Worm (Caenorhabditis elegans) whole organism, late embryonic: ENCODE results near the gene R144.12.

Experiments used
- C08G9.2 ChIP-seq: sonication (generic microtip); optimal IDR thresholded peaks from 2 replicates; lab custom pipeline; 2016; ENCODE audit warnings: mild to moderate bottlenecking, missing genetic modification characterization, moderate library complexity, missing compliant biosample characterization
- C38D4.7 ChIP-seq: fragments of 200-800 bp; sonication (Bioruptor generic); optimal IDR thresholded peaks from 2 replicates; lab custom pipeline; 2018; ENCODE audit warnings: mild to moderate bottlenecking, missing genetic modification characterization, moderate library complexity, missing compliant biosample characterization
- F13H6.1 ChIP-seq: sonication (generic microtip); optimal IDR thresholded peaks from 2 replicates; lab custom pipeline; 2016; ENCODE audit warnings: missing genetic modification characterization, missing compliant biosample characterization
- K02D7.2 ChIP-seq: sonication (generic microtip); optimal IDR thresholded peaks from 2 replicates; lab custom pipeline; 2017; ENCODE audit warnings: mild to moderate bottlenecking, missing genetic modification characterization, missing compliant biosample characterization
- K09A11.1 ChIP-seq: sonication (generic microtip); optimal IDR thresholded peaks from 2 replicates; lab custom pipeline; 2017; ENCODE audit warnings: antibody characterized with exemption, mild to moderate bottlenecking, missing genetic modification characterization, missing compliant biosample characterization; ENCODE audit not compliant: insufficient read depth
- T23F11.4 ChIP-seq: fragments of 200-800 bp; sonication (Bioruptor generic); optimal IDR thresholded peaks from 2 replicates; lab custom pipeline; 2018; ENCODE audit warnings: mild to moderate bottlenecking, missing genetic modification characterization, missing compliant biosample characterization
- ahr-1 ChIP-seq: sonication (generic microtip); optimal IDR thresholded peaks from 2 replicates; lab custom pipeline; 2016; ENCODE audit warnings: missing genetic modification characterization, missing compliant biosample characterization
- ceh-14 ChIP-seq: sonication (generic microtip); optimal IDR thresholded peaks from 2 replicates; lab custom pipeline; 2016; ENCODE audit warnings: missing genotype, missing genetic modification characterization, missing compliant biosample characterization
- ceh-18 ChIP-seq: sonication (generic microtip); optimal IDR thresholded peaks from 2 replicates; lab custom pipeline; 2016; ENCODE audit warnings: missing genetic modification characterization, missing compliant biosample characterization
- ceh-22 ChIP-seq: sonication (generic microtip); optimal IDR thresholded peaks from 2 replicates; lab custom pipeline; 2017; ENCODE audit warnings: missing biosample characterization, missing genetic modification characterization
- ceh-24 ChIP-seq: sonication (generic microtip); optimal IDR thresholded peaks from 2 replicates; lab custom pipeline; 2016; ENCODE audit warnings: mild to moderate bottlenecking, missing genetic modification characterization, missing compliant biosample characterization
- ceh-30 ChIP-seq: fragments of 150-350 bp; optimal IDR thresholded peaks from 2 replicates; lab custom pipeline; 2014; ENCODE audit warnings: missing biosample characterization, missing genetic modification characterization
- ceh-34 ChIP-seq: sonication (generic microtip); optimal IDR thresholded peaks from 2 replicates; lab custom pipeline; 2016; ENCODE audit warnings: mild to moderate bottlenecking, missing genetic modification characterization, missing compliant biosample characterization
- ceh-45 ChIP-seq: fragments of 200-800 bp; sonication (Bioruptor generic); IDR thresholded peaks from 2 replicates; pipeline ENCODE4 v1.3.6; 2022; ENCODE audit warnings: missing genetic modification reagents, missing genetic modification characterization, missing compliant biosample characterization
- ceh-48 ChIP-seq: sonication (generic microtip); optimal IDR thresholded peaks from 2 replicates; lab custom pipeline; 2016; ENCODE audit warnings: missing genetic modification characterization, inconsistent platforms, missing compliant biosample characterization
- ceh-6 ChIP-seq: fragments of 200-800 bp; sonication (Bioruptor generic); optimal IDR thresholded peaks from 2 replicates; lab custom pipeline; 2018; ENCODE audit warnings: mild to moderate bottlenecking, missing genetic modification characterization, missing compliant biosample characterization
- ceh-9 ChIP-seq: sonication (generic microtip); optimal IDR thresholded peaks from 2 replicates; lab custom pipeline; 2016; ENCODE audit warnings: mild to moderate bottlenecking, missing genetic modification characterization, inconsistent platforms, missing compliant biosample characterization
- che-1 ChIP-seq: sonication (generic microtip); optimal IDR thresholded peaks from 2 replicates; lab custom pipeline; 2016; ENCODE audit warnings: mild to moderate bottlenecking, missing genetic modification characterization, missing compliant biosample characterization
- dmd-4 ChIP-seq: sonication (generic microtip); optimal IDR thresholded peaks from 2 replicates; lab custom pipeline; 2016; ENCODE audit warnings: borderline replicate concordance, missing genetic modification characterization, missing compliant biosample characterization
- elt-2 ChIP-seq: sonication (generic microtip); optimal IDR thresholded peaks from 2 replicates; lab custom pipeline; 2016; ENCODE audit warnings: missing genetic modification reagents, missing genetic modification characterization, missing compliant biosample characterization
- fax-1 ChIP-seq: sonication (generic microtip); optimal IDR thresholded peaks from 2 replicates; lab custom pipeline; 2016; ENCODE audit warnings: missing genotype, missing genetic modification characterization, missing compliant biosample characterization
- fkh-10 ChIP-seq: fragments of 150-350 bp; optimal IDR thresholded peaks from 2 replicates; lab custom pipeline; 2014; ENCODE audit warnings: missing biosample characterization, missing genetic modification reagents, missing genetic modification characterization
- gmeb-2 ChIP-seq: sonication (generic microtip); optimal IDR thresholded peaks from 2 replicates; lab custom pipeline; 2016; ENCODE audit warnings: missing genetic modification characterization, inconsistent platforms, missing compliant biosample characterization
- hlh-30 ChIP-seq: sonication (generic microtip); optimal IDR thresholded peaks from 2 replicates; lab custom pipeline; 2017; ENCODE audit warnings: antibody characterized with exemption, missing genetic modification characterization, missing compliant biosample characterization; ENCODE audit not compliant: insufficient read depth
- hlh-8 ChIP-seq: sonication (generic microtip); optimal IDR thresholded peaks from 2 replicates; lab custom pipeline; 2016; ENCODE audit warnings: missing genotype, missing genetic modification characterization, missing compliant biosample characterization
- lim-6 ChIP-seq: sonication (generic microtip); optimal IDR thresholded peaks from 2 replicates; lab custom pipeline; 2016; ENCODE audit warnings: missing genetic modification characterization, missing compliant biosample characterization
- lin-11 ChIP-seq: fragments of 200-800 bp; sonication (Bioruptor generic); optimal IDR thresholded peaks from 2 replicates; lab custom pipeline; 2018; ENCODE audit warnings: mild to moderate bottlenecking, missing genetic modification characterization, missing compliant biosample characterization
- mec-3 ChIP-seq: sonication (generic microtip); optimal IDR thresholded peaks from 2 replicates; lab custom pipeline; 2016; ENCODE audit warnings: borderline replicate concordance, missing genetic modification characterization, missing compliant biosample characterization
- nfya-1 ChIP-seq: sonication (generic microtip); optimal IDR thresholded peaks from 2 replicates; lab custom pipeline; 2017; ENCODE audit warnings: missing genetic modification characterization, mild to moderate bottlenecking, missing compliant biosample characterization, antibody characterized with exemption, moderate library complexity
- nhr-11 ChIP-seq: fragments of 150-350 bp; optimal IDR thresholded peaks from 2 replicates; lab custom pipeline; 2014; ENCODE audit warnings: missing biosample characterization, missing genetic modification characterization
- npax-4 ChIP-seq: sonication (generic microtip); optimal IDR thresholded peaks from 2 replicates; lab custom pipeline; 2016; ENCODE audit warnings: missing genetic modification characterization, missing compliant biosample characterization
- odd-2 ChIP-seq: sonication (generic microtip); optimal IDR thresholded peaks from 2 replicates; lab custom pipeline; 2017; ENCODE audit warnings: antibody characterized with exemption, mild to moderate bottlenecking, missing genetic modification characterization, missing compliant biosample characterization
- pag-3 ChIP-seq: sonication (generic microtip); optimal IDR thresholded peaks from 2 replicates; lab custom pipeline; 2016; ENCODE audit warnings: missing compliant biosample characterization, missing genetic modification characterization, borderline replicate concordance
- pat-9 ChIP-seq: fragments of 200-800 bp; sonication (Bioruptor generic); optimal IDR thresholded peaks from 2 replicates; lab custom pipeline; 2018; ENCODE audit warnings: mild to moderate bottlenecking, missing genetic modification characterization, moderate library complexity, missing compliant biosample characterization
- pha-2 ChIP-seq: sonication (generic microtip); optimal IDR thresholded peaks from 2 replicates; lab custom pipeline; 2017; ENCODE audit warnings: mild to moderate bottlenecking, missing genetic modification characterization, missing compliant biosample characterization
- pha-4 ChIP-seq: fragments of 150-350 bp; optimal IDR thresholded peaks from 2 replicates; lab custom pipeline; 2018; ENCODE audit warnings: missing biosample characterization, missing genetic modification reagents, missing genetic modification characterization
- pqm-1 ChIP-seq: sonication (generic microtip); optimal IDR thresholded peaks from 2 replicates; lab custom pipeline; 2016; ENCODE audit warnings: missing genetic modification characterization, missing compliant biosample characterization
- pros-1 ChIP-seq: fragments of 150-350 bp; optimal IDR thresholded peaks from 2 replicates; lab custom pipeline; 2014; ENCODE audit warnings: missing biosample characterization, missing genetic modification reagents, missing genetic modification characterization
- rnt-1 ChIP-seq: sonication (generic microtip); optimal IDR thresholded peaks from 2 replicates; lab custom pipeline; 2016; ENCODE audit warnings: missing genetic modification characterization, missing compliant biosample characterization
- sdc-2 ChIP-seq: sonication (generic microtip); optimal IDR thresholded peaks from 2 replicates; lab custom pipeline; 2016; ENCODE audit warnings: missing genotype, missing genetic modification characterization, missing compliant biosample characterization
- sox-4 ChIP-seq: sonication (generic microtip); optimal IDR thresholded peaks from 2 replicates; lab custom pipeline; 2017; ENCODE audit warnings: mild to moderate bottlenecking, missing genetic modification characterization, inconsistent platforms, missing compliant biosample characterization
- syd-9 ChIP-seq: sonication (generic microtip); optimal IDR thresholded peaks from 2 replicates; lab custom pipeline; 2016; ENCODE audit warnings: mild to moderate bottlenecking, missing genetic modification characterization, moderate library complexity, missing compliant biosample characterization
- tbx-2 ChIP-seq: sonication (generic microtip); optimal IDR thresholded peaks from 2 replicates; lab custom pipeline; 2016; ENCODE audit warnings: missing genetic modification characterization, missing compliant biosample characterization
- tbx-7 ChIP-seq: sonication (generic microtip); optimal IDR thresholded peaks from 2 replicates; lab custom pipeline; 2016; ENCODE audit warnings: missing genotype, missing genetic modification characterization, missing compliant biosample characterization
- ttx-3 ChIP-seq: sonication (generic microtip); optimal IDR thresholded peaks from 2 replicates; lab custom pipeline; 2016; ENCODE audit warnings: missing genetic modification reagents, missing genetic modification characterization, missing compliant biosample characterization
- unc-3 ChIP-seq, 2 experiments: fragments of 200-800 bp in 1 of 2; sonication (Bioruptor generic) in 1 of 2; sonication (generic microtip) in 1 of 2; conservative IDR thresholded peaks in 1 of 2; optimal IDR thresholded peaks in 1 of 2; 2 replicates each; pipeline versions ENCODE4 v1.3.6 to Lab custom; 2016 to 2022; ENCODE audit warnings: missing compliant biosample characterization in 2 of 2, missing genetic modification characterization in 2 of 2, missing genetic modification reagents in 1 of 2
- unc-86 ChIP-seq: sonication (generic microtip); optimal IDR thresholded peaks from 2 replicates; lab custom pipeline; 2016; ENCODE audit warnings: missing genetic modification characterization, missing compliant biosample characterization
- zip-5 ChIP-seq: sonication (generic microtip); optimal IDR thresholded peaks from 2 replicates; lab custom pipeline; 2016; ENCODE audit warnings: missing genetic modification characterization, missing compliant biosample characterization
- ztf-16 ChIP-seq: sonication (generic microtip); optimal IDR thresholded peaks from 2 replicates; lab custom pipeline; 2017; ENCODE audit warnings: missing genetic modification characterization, missing compliant biosample characterization

R144.12 gene

ce11 chrIII:5018116-5018689 lies 11.4 kb upstream of the R144.12 start, which contains the start of gene wip-1 (continued):
- TF ChIP-seq ceh-24 (tag; lab: Kevin White, UChicago) = no peak
- no peak for TF ChIP-seq odd-2 (tag; lab: Kevin White, UChicago)
- TF ChIP-seq ceh-14 (tag; lab: Kevin White, UChicago) = peak; percentile 89
- peak; percentile 92 for TF ChIP-seq rnt-1 (tag; lab: Kevin White, UChicago)
- TF ChIP-seq ceh-48 (tag; lab: Kevin White, UChicago) = peak; percentile 69
- peak; percentile 80 for TF ChIP-seq F13H6.1
- TF ChIP-seq ztf-16 (tag; lab: Kevin White, UChicago) = peak; percentile 84
- no peak for TF ChIP-seq lin-11
- TF ChIP-seq ceh-30 (tag; lab: Kevin White, UChicago) = peak; percentile 77
- peak; percentile 37 for TF ChIP-seq gmeb-2 (tag; lab: Kevin White, UChicago)
- TF ChIP-seq T23F11.4 (GFP tag; lab: Kevin White, UChicago) = peak; percentile 64
- TF ChIP-seq tbx-2 (tag; lab: Kevin White, UChicago) = peak; percentile 96
- TF ChIP-seq elt-2 (tag; lab: Kevin White, UChicago) = peak; percentile 87
- TF ChIP-seq unc-3 (GFP tag; conservative IDR thresholded peaks at IDR 0.05; lab: Robert Waterston, UW) = 0 out of 2 replicates have a peak, but pooled peaks have one; percentile 51
- TF ChIP-seq unc-3 (tag; optimal IDR thresholded peaks at IDR 0.05; lab: Kevin White, UChicago) = peak; percentile 71
- peak; percentile 41 for TF ChIP-seq zip-5 (tag; lab: Kevin White, UChicago)
- peak; percentile 94 for TF ChIP-seq ceh-34
- no peak for TF ChIP-seq nhr-11
- TF ChIP-seq C38D4.7 (GFP tag; lab: Kevin White, UChicago) = peak; percentile 30
- TF ChIP-seq ceh-22 = no peak
- TF ChIP-seq sdc-2 (tag; lab: Kevin White, UChicago) = peak; percentile 79
- TF ChIP-seq fkh-10 (GFP tag; lab: Kevin White, UChicago) = no peak
- no peak for TF ChIP-seq pag-3 (tag; lab: Kevin White, UChicago)
- peak; percentile 31 for TF ChIP-seq sox-4 (tag; lab: Kevin White, UChicago)
- TF ChIP-seq che-1 (tag; lab: Kevin White, UChicago) = peak; percentile 56
- TF ChIP-seq C08G9.2 (tag; lab: Kevin White, UChicago) = peak; percentile 66
- TF ChIP-seq pat-9 = peak; percentile 85
- peak; percentile 96 for TF ChIP-seq ceh-18 (tag; lab: Kevin White, UChicago)
- 0 out of 2 replicates have a peak, but pooled peaks have one; percentile 36 for TF ChIP-seq ceh-45 (GFP tag; lab: Robert Waterston, UW)
- TF ChIP-seq pha-2 = peak; percentile 38
- TF ChIP-seq unc-86 (tag; lab: Kevin White, UChicago) = peak; percentile 71
- TF ChIP-seq npax-4 (tag; lab: Kevin White, UChicago) = no peak
- peak; percentile 87 for TF ChIP-seq hlh-30 (tag; lab: Kevin White, UChicago)
- peak; percentile 78 for TF ChIP-seq syd-9
- peak; percentile 58 for TF ChIP-seq ttx-3
- peak; percentile 80 for TF ChIP-seq K09A11.1
- peak; percentile 5 for TF ChIP-seq lim-6 (tag; lab: Kevin White, UChicago)
- TF ChIP-seq pha-4 (tag; lab: Kevin White, UChicago) = no peak
- peak; percentile 73 for TF ChIP-seq ceh-6

- TF ChIP-seq lin-11 = no peak
- TF ChIP-seq K02D7.2 = no peak
- TF ChIP-seq mec-3 (tag; lab: Kevin White, UChicago) = no peak
- TF ChIP-seq nfya-1 (tag; lab: Kevin White, UChicago) = no peak
- TF ChIP-seq ceh-14 (tag; lab: Kevin White, UChicago) = no peak
- TF ChIP-seq ceh-45 (GFP tag; lab: Robert Waterston, UW) = no peak
- TF ChIP-seq pros-1 = no peak
- TF ChIP-seq C08G9.2 (tag; lab: Kevin White, UChicago) = no peak
- TF ChIP-seq ahr-1 = no peak
- TF ChIP-seq fax-1 = no peak
- TF ChIP-seq hlh-8 (tag; lab: Kevin White, UChicago) = no peak
- TF ChIP-seq dmd-4 (tag; lab: Kevin White, UChicago) = no peak
- no peak for TF ChIP-seq syd-9
- TF ChIP-seq K09A11.1 = no peak
- TF ChIP-seq sdc-2 (tag; lab: Kevin White, UChicago) = no peak
- no peak for TF ChIP-seq ceh-9 (tag; lab: Kevin White, UChicago)
- no peak for TF ChIP-seq pqm-1 (tag; lab: Kevin White, UChicago)
- TF ChIP-seq unc-3 (GFP tag; conservative IDR thresholded peaks at IDR 0.05; lab: Robert Waterston, UW) = no peak
- no peak for TF ChIP-seq unc-3 (tag; optimal IDR thresholded peaks at IDR 0.05; lab: Kevin White, UChicago)
- TF ChIP-seq tbx-7 (tag; lab: Kevin White, UChicago) = no peak
- TF ChIP-seq sox-4 (tag; lab: Kevin White, UChicago) = no peak
Observed at ce11 chrIII:5017550-5017949, 10.8 kb upstream of the R144.12 start, which contains the start of gene larp-1. larp-1 (minus strand) TSS chrIII:5017650.
